Worm (Caenorhabditis elegans) whole organism, L3 larva: ENCODE data around the gene syg-1.

Experiments used
- egl-27 ChIP-seq: sonication (generic microtip); optimal IDR thresholded peaks from 4 replicates; lab custom pipeline; 2017; ENCODE audit warnings: missing biosample characterization, missing genetic modification reagents, missing genetic modification characterization
- lin-15B ChIP-seq: fragments of 150-350 bp; optimal IDR thresholded peaks from 2 replicates; lab custom pipeline; 2014; ENCODE audit warnings: missing biosample characterization, missing genetic modification characterization
- lin-39 ChIP-seq: fragments of 150-350 bp; optimal IDR thresholded peaks from 2 replicates; lab custom pipeline; 2018; ENCODE audit warnings: missing biosample characterization, missing genetic modification reagents, missing genetic modification characterization
- nhr-25 ChIP-seq: sonication (generic microtip); optimal IDR thresholded peaks from 2 replicates; lab custom pipeline; 2017; ENCODE audit warnings: missing biosample characterization, missing genetic modification characterization
- nhr-28 ChIP-seq: fragments of 150-350 bp; optimal IDR thresholded peaks from 2 replicates; lab custom pipeline; 2014; ENCODE audit warnings: missing biosample characterization, missing genetic modification characterization
- snpc-4 ChIP-seq: fragments of 150-350 bp; optimal IDR thresholded peaks from 2 replicates; lab custom pipeline; 2014; ENCODE audit warnings: missing biosample characterization, missing genetic modification characterization

DNA sequence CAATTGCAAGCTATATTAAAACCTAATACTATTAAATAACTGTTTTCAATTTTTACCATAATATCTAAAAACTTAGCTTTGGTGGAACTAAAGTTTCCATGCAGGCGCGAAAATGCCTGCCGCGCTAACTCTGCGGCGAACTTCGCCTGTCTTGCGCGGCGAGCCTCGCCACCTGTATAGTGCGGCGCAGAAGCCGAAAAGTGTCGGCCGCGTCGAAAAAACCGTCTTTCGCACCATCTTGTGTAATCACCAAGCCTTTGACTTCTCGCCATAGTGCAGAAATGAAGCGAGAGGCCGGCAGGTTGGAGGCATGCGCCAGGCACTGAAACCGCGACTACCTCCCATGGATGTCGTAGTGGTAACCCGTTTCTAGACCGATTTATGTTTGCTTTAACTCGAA, 36.3 kb upstream of the syg-1 start:
- TF ChIP-seq snpc-4 (tag; lab: Kevin White, UChicago), result peak; percentile 16
- no peak for TF ChIP-seq lin-39
- TF ChIP-seq egl-27, result no peak
- TF ChIP-seq nhr-28 (tag; lab: Kevin White, UChicago), result no peak
- TF ChIP-seq nhr-25 (tag; lab: Kevin White, UChicago), result no peak
- TF ChIP-seq lin-15B, result no peak
